Worm (Caenorhabditis elegans): ENCODE measurements around the gene str-260.

The str-260 gene

DNA sequence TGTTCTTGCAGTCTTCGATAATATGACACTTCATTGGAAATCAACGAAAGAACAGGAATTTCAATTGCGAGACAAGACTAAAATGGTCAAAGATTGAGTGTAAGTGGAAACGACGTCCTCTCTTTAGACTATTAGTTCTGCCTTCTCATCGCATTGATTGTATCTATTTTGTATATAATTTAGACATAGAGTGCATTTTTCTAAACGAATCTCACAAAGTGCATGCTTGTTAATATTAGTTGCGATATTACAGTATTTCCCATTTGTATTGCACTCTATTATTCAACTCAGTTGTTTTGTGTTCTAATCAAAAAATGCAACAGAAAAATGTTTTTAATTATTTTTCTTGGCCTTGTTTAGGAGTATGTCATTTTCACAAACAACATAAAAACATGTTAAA, 11.3 kb downstream of the str-260 start, which contains the start of gene nhr-93:
Gene nhr-93, minus strand, starts transcription at position 101 of the 400 bp plus-strand sequence.
- TF ChIP-seq lin-11 (tag; optimal IDR thresholded peaks at IDR 0.05) (no peak), nhr-11 (tag; optimal IDR thresholded peaks at IDR 0.05) (no peak), zip-5 (tag; optimal IDR thresholded peaks at IDR 0.05) (no peak), ceh-31 (tag; optimal IDR thresholded peaks at IDR 0.05) (no peak)

ce11 chrV:3541117-3541516, 14.1 kb downstream of the str-260 start, which contains the start of gene srbc-67:
srbc-67 (minus strand) TSS chrV:3541217.
- TF ChIP-seq hlh-6 (tag; optimal IDR thresholded peaks at IDR 0.05): no peak
- no peak for TF ChIP-seq K02D7.2 (tag; optimal IDR thresholded peaks at IDR 0.05)
- TF ChIP-seq sox-4 (tag; optimal IDR thresholded peaks at IDR 0.05): no peak
- TF ChIP-seq lim-6 (tag; optimal IDR thresholded peaks at IDR 0.05): no peak

- TF ChIP-seq tbx-2 (tag; optimal IDR thresholded peaks at IDR 0.05) (no peak), che-1 (tag; optimal IDR thresholded peaks at IDR 0.05) (no peak), gmeb-2 (tag; optimal IDR thresholded peaks at IDR 0.05) (no peak), ceh-24 (tag; optimal IDR thresholded peaks at IDR 0.05) (no peak), fkh-10 (GFP tag; optimal IDR thresholded peaks at IDR 0.05) (no peak), ceh-34 (tag; optimal IDR thresholded peaks at IDR 0.05) (no peak), mec-3 (tag; optimal IDR thresholded peaks at IDR 0.05; ENCODE audit: borderline replicate concordance) (no peak), fkh-6 (tag; optimal IDR thresholded peaks at IDR 0.05) (no peak), nhr-232 (tag; optimal IDR thresholded peaks at IDR 0.05) (no peak), unc-42 (tag; optimal IDR thresholded peaks at IDR 0.05) (no peak)
Measured at ce11 chrV:3543344-3543743, 16.4 kb downstream of the str-260 start, which contains the start of gene nhr-222. nhr-222 (minus strand) TSS chrV:3543444.

DNA sequence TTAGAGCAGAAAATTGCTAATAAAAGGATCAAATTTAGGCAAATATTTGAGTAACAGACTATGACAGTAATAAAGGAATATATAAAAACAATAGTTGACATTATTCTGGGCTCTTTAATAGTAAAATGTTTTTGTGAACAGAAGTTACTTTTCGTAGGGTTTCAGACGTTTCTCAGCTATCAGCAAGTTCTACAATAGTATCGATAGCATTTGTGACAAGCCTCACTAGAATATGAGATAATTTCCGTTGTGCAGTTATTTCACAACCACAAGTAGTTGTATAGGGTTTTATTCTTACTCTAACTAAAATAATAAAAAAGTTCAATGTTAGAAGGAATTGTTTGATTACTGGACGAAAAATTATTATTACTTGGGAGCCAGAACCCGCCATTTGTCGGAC, 19.5 kb downstream of the str-260 start, which contains the start of gene srbc-68:
Gene srbc-68, minus strand, starts transcription at position 101 of the 400 bp plus-strand sequence.
- TF ChIP-seq dve-1 (tag; optimal IDR thresholded peaks at IDR 0.05): no peak
- no peak for TF ChIP-seq C38D4.7 (GFP tag; optimal IDR thresholded peaks at IDR 0.05)
- no peak for TF ChIP-seq ztf-16 (tag; optimal IDR thresholded peaks at IDR 0.05)
- no peak for TF ChIP-seq elt-2 (tag; optimal IDR thresholded peaks at IDR 0.05)
- no peak for TF ChIP-seq K09A11.1 (tag; optimal IDR thresholded peaks at IDR 0.05; ENCODE audit: insufficient read depth)
- TF ChIP-seq unc-3 (GFP tag; conservative IDR thresholded peaks at IDR 0.05): no peak
- no peak for TF ChIP-seq unc-3 (tag; optimal IDR thresholded peaks at IDR 0.05)
- no peak for TF ChIP-seq che-1 (tag; optimal IDR thresholded peaks at IDR 0.05)
- no peak for TF ChIP-seq elt-4 (tag; optimal IDR thresholded peaks at IDR 0.05)
- TF ChIP-seq syd-9 (tag; optimal IDR thresholded peaks at IDR 0.05): no peak
- TF ChIP-seq ceh-31 (tag; optimal IDR thresholded peaks at IDR 0.05): no peak
- TF ChIP-seq ttx-3 (tag; optimal IDR thresholded peaks at IDR 0.05): no peak
- no peak for TF ChIP-seq nhr-11 (tag; optimal IDR thresholded peaks at IDR 0.05)
- no peak for TF ChIP-seq ceh-45 (GFP tag; IDR thresholded peaks at IDR 0.05)
- TF ChIP-seq ceh-14 (tag; optimal IDR thresholded peaks at IDR 0.05): no peak
- TF ChIP-seq pat-9 (tag; optimal IDR thresholded peaks at IDR 0.05): no peak
- TF ChIP-seq nfya-1 (tag; optimal IDR thresholded peaks at IDR 0.05): no peak

DNA sequence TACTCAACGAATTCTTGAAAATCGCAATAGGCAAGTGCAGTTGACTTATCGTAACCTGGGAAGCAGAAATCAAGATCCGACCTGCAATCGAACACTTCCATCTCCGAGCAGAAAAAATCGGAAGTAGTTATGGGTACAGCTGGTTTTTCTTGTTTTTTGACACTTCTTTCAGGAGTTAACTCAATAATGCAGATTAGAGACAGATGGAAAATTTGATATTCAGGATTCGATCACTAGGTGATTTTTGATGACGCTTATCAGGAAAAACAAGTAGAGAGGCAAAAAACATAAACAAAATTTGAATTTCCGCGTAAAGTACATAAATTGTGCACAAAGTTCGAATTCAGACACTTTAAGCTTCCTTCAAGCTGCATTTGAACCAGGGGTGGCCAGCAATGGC, 21.8 kb downstream of the str-260 start, which contains the start of gene srw-130:
Gene srw-130, minus strand, starts transcription at position 101 of the 400 bp plus-strand sequence.
- TF ChIP-seq unc-86 (tag; optimal IDR thresholded peaks at IDR 0.05): no peak

- TF ChIP-seq fkh-10 (GFP tag; optimal IDR thresholded peaks at IDR 0.05) (no peak), npax-4 (tag; optimal IDR thresholded peaks at IDR 0.05) (no peak), fax-1 (tag; optimal IDR thresholded peaks at IDR 0.05) (no peak), ahr-1 (tag; optimal IDR thresholded peaks at IDR 0.05) (no peak), hlh-6 (tag; optimal IDR thresholded peaks at IDR 0.05) (no peak), pha-2 (tag; optimal IDR thresholded peaks at IDR 0.05) (no peak), ceh-9 (tag; optimal IDR thresholded peaks at IDR 0.05) (no peak), C38D4.7 (GFP tag; optimal IDR thresholded peaks at IDR 0.05) (no peak), ceh-48 (tag; optimal IDR thresholded peaks at IDR 0.05) (no peak), K02D7.2 (tag; optimal IDR thresholded peaks at IDR 0.05) (no peak), F13H6.1 (tag; optimal IDR thresholded peaks at IDR 0.05) (no peak), syd-9 (tag; optimal IDR thresholded peaks at IDR 0.05) (no peak), ceh-14 (tag; optimal IDR thresholded peaks at IDR 0.05) (no peak), zip-5 (tag; optimal IDR thresholded peaks at IDR 0.05) (no peak), ceh-6 (GFP tag; optimal IDR thresholded peaks at IDR 0.05) (no peak), pag-3 (tag; optimal IDR thresholded peaks at IDR 0.05; ENCODE audit: borderline replicate concordance) (no peak), unc-3 (GFP tag; conservative IDR thresholded peaks at IDR 0.05) (no peak), unc-3 (tag; optimal IDR thresholded peaks at IDR 0.05) (no peak), dve-1 (tag; optimal IDR thresholded peaks at IDR 0.05) (no peak)
Measured at ce11 chrV:3549553-3549952, 22.6 kb downstream of the str-260 start, which contains the start of gene sri-21. sri-21 (plus strand) TSS chrV:3549853.
